Worm (Caenorhabditis elegans): Measurements from ENCODE around the gene sqv-3.
A peak's percentile ranks its signal among the peaks of the same experiment; 100 is the strongest.

The sqv-3 gene

ce11 chrIII:9818763-9819162 is 38.6 kb upstream of the sqv-3 start, which contains the start of gene panl-3 (continued):
- TF ChIP-seq ets-5 (GFP tag; IDR thresholded peaks at IDR 0.05) (no peak), nhr-84 (tag; optimal IDR thresholded peaks at IDR 0.05) (no peak), ceh-8 (GFP tag; optimal IDR thresholded peaks at IDR 0.05) (no peak), sox-4 (tag; optimal IDR thresholded peaks at IDR 0.05) (no peak), swsn-7 (tag; optimal IDR thresholded peaks at IDR 0.05) (peak; percentile 70), ceh-82 (tag; optimal IDR thresholded peaks at IDR 0.05) (peak; percentile 10 to 57 (median 38)), ceh-90 (tag; optimal IDR thresholded peaks at IDR 0.05) (no peak), nhr-12 (tag; optimal IDR thresholded peaks at IDR 0.05) (no peak), snu-23 (GFP tag; optimal IDR thresholded peaks at IDR 0.05) (peak; percentile 83), fos-1 (tag; optimal IDR thresholded peaks at IDR 0.05) (no peak), tlp-1 (tag; optimal IDR thresholded peaks at IDR 0.05) (no peak), egl-27 (tag; optimal IDR thresholded peaks at IDR 0.05) (no peak), skn-1 (tag; optimal IDR thresholded peaks at IDR 0.05) (peak; percentile 30), fkh-8 (tag; optimal IDR thresholded peaks at IDR 0.05) (peak; percentile 65), rnt-1 (tag; optimal IDR thresholded peaks at IDR 0.05) (peak; percentile 82), vab-15 (tag; optimal IDR thresholded peaks at IDR 0.05) (peak; percentile 65), lir-3 (tag; optimal IDR thresholded peaks at IDR 0.05; ENCODE audit: poor library complexity) (no peak), fkh-10 (GFP tag; optimal IDR thresholded peaks at IDR 0.05) (no peak), blmp-1 (tag; optimal IDR thresholded peaks at IDR 0.05) (no peak), mep-1 (tag; optimal IDR thresholded peaks at IDR 0.05) (peak; percentile 93), zag-1 (tag; optimal IDR thresholded peaks at IDR 0.05) (no peak), snpc-4 (tag; optimal IDR thresholded peaks at IDR 0.05) (peak; percentile 18), sup-37 (GFP tag; optimal IDR thresholded peaks at IDR 0.05) (no peak), dsc-1 (tag; optimal IDR thresholded peaks at IDR 0.05) (peak; percentile 28), alr-1 (tag; optimal IDR thresholded peaks at IDR 0.05; ENCODE audit: borderline replicate concordance) (no peak), unc-130 (tag; optimal IDR thresholded peaks at IDR 0.05) (peak; percentile 94), nhr-85 (tag) (peak; percentile 68), dpl-1 (GFP tag; optimal IDR thresholded peaks at IDR 0.05) (peak; percentile 54 to 78 (median 65)), ces-1 (GFP tag; optimal IDR thresholded peaks at IDR 0.05) (no peak), F16B12.6 (tag; optimal IDR thresholded peaks at IDR 0.05) (peak; percentile 98), mdl-1 (tag; optimal IDR thresholded peaks at IDR 0.05) (peak in 1 of 2 experiments; percentile 95), fkh-4 (tag; optimal IDR thresholded peaks at IDR 0.05; ENCODE audit: borderline replicate concordance) (no peak), nhr-19 (GFP tag; conservative IDR thresholded peaks at IDR 0.05) (peak; percentile 55), nhr-90 (tag; optimal IDR thresholded peaks at IDR 0.05; ENCODE audit: poor library complexity) (peak; percentile 61)

- TF ChIP-seq nhr-71 (tag; optimal IDR thresholded peaks at IDR 0.05) (no peak), nhr-237 (tag; optimal IDR thresholded peaks at IDR 0.05) (no peak), ceh-82 (tag; optimal IDR thresholded peaks at IDR 0.05) (no peak), nhr-47 (tag; optimal IDR thresholded peaks at IDR 0.05) (no peak), aha-1 (tag; optimal IDR thresholded peaks at IDR 0.05) (no peak), skn-1 (tag; optimal IDR thresholded peaks at IDR 0.05) (no peak), hpl-2 (GFP tag; optimal IDR thresholded peaks at IDR 0.05) (no peak), unc-98 (GFP tag; IDR thresholded peaks at IDR 0.05) (no peak), unc-86 (tag; optimal IDR thresholded peaks at IDR 0.05) (no peak), Y116A8C.19 (tag; optimal IDR thresholded peaks at IDR 0.05; ENCODE audit: borderline replicate concordance) (no peak), alr-1 (tag; optimal IDR thresholded peaks at IDR 0.05; ENCODE audit: borderline replicate concordance) (no peak), F16B12.6 (tag; optimal IDR thresholded peaks at IDR 0.05) (peak; percentile 2), lsy-2 (tag; optimal IDR thresholded peaks at IDR 0.05) (peak; percentile 43 to 70), dpl-1 (GFP tag; optimal IDR thresholded peaks at IDR 0.05) (no peak), nhr-19 (GFP tag; conservative IDR thresholded peaks at IDR 0.05) (no peak), nhr-12 (tag; optimal IDR thresholded peaks at IDR 0.05) (no peak), nhr-85 (tag) (peak; percentile 27), sup-37 (GFP tag; optimal IDR thresholded peaks at IDR 0.05) (no peak)
Measured at ce11 chrIII:9817894-9818293, 37.7 kb upstream of the sqv-3 start.

Data from whole organism, L1 larva.